Fruit fly (Drosophila melanogaster) whole organism, embryonic: ENCODE measurements around the gene MAGE.

Experiments used
- ATbp ChIP-seq: fragments of 200-800 bp; sonication (Bioruptor generic); optimal IDR thresholded peaks from 2 replicates; lab custom pipeline; 2017; ENCODE audit warnings: missing biosample characterization, mild to moderate bottlenecking, missing genetic modification characterization, missing genetic modification reagents
- Aef1 ChIP-seq: fragments of 200-800 bp; sonication (Bioruptor generic); IDR thresholded peaks from 3 replicates; pipeline ENCODE4 v1.3.6; 2022; ENCODE audit warnings: missing biosample characterization, missing genetic modification characterization
- Antp ChIP-seq: fragments of 200-800 bp; sonication (Bioruptor generic); optimal IDR thresholded peaks from 3 replicates; lab custom pipeline; 2016; ENCODE audit warnings: missing biosample characterization, missing genetic modification characterization
- Atf-2 ChIP-seq: fragments of 200-800 bp; sonication (Bioruptor generic); optimal IDR thresholded peaks from 2 replicates; lab custom pipeline; 2016; ENCODE audit warnings: missing biosample characterization, missing genetic modification characterization
- CG10209 ChIP-seq: fragments of 200-800 bp; sonication (Bioruptor generic); optimal IDR thresholded peaks from 3 replicates; lab custom pipeline; 2017; ENCODE audit warnings: missing biosample characterization, mild to moderate bottlenecking, missing genetic modification characterization, missing genetic modification reagents
- CG10267 ChIP-seq: fragments of 200-800 bp; sonication (Bioruptor generic); optimal IDR thresholded peaks from 2 replicates; lab custom pipeline; 2018; ENCODE audit warnings: missing biosample characterization, mild to moderate bottlenecking, missing genetic modification characterization, moderate library complexity
- CG10274 ChIP-seq: fragments of 200-800 bp; sonication (Bioruptor generic); optimal IDR thresholded peaks from 3 replicates; lab custom pipeline; 2017; ENCODE audit warnings: missing biosample characterization, mild to moderate bottlenecking, missing genetic modification characterization
- CG10654 ChIP-seq: fragments of 200-800 bp; sonication (Bioruptor generic); optimal IDR thresholded peaks from 2 replicates; lab custom pipeline; 2016; ENCODE audit warnings: missing biosample characterization, missing genetic modification characterization
- CG1602 ChIP-seq: fragments of 200-800 bp; sonication (Bioruptor generic); optimal IDR thresholded peaks from 3 replicates; lab custom pipeline; 2016; ENCODE audit warnings: missing biosample characterization, missing genetic modification characterization
- CG18262 ChIP-seq: fragments of 200-800 bp; optimal IDR thresholded peaks from 3 replicates; lab custom pipeline; 2019; ENCODE audit warnings: missing biosample characterization, mild to moderate bottlenecking, missing genetic modification characterization, moderate library complexity
- CG1832 ChIP-seq: fragments of 200-800 bp; sonication (Bioruptor generic); optimal IDR thresholded peaks from 2 replicates; lab custom pipeline; 2017; ENCODE audit warnings: missing biosample characterization, mild to moderate bottlenecking, missing genetic modification characterization, inconsistent platforms
- CG33213 ChIP-seq: fragments of 200-800 bp; sonication (Bioruptor generic); optimal IDR thresholded peaks from 3 replicates; lab custom pipeline; 2016; ENCODE audit warnings: missing biosample characterization, missing genetic modification characterization
- CG34422 ChIP-seq: fragments of 200-800 bp; sonication (Bioruptor generic); IDR thresholded peaks from 3 replicates; pipeline ENCODE4 v1.3.6; 2022; ENCODE audit warnings: missing biosample characterization, missing genetic modification characterization
- CG43689 ChIP-seq: fragments of 200-800 bp; sonication (Bioruptor generic); IDR thresholded peaks from 2 replicates; pipeline ENCODE4 v1.3.6; 2022; ENCODE audit warnings: missing biosample characterization, missing genetic modification characterization
- CG4854 ChIP-seq: fragments of 200-800 bp; sonication (Bioruptor generic); optimal IDR thresholded peaks from 2 replicates; lab custom pipeline; 2016; ENCODE audit warnings: missing biosample characterization, missing genetic modification characterization, inconsistent platforms
- CG6813 ChIP-seq: fragments of 200-800 bp; sonication (Bioruptor generic); optimal IDR thresholded peaks from 2 replicates; lab custom pipeline; 2017; ENCODE audit warnings: missing biosample characterization, missing genetic modification characterization, mild to moderate bottlenecking, moderate library complexity, missing genetic modification reagents
- CG7745 ChIP-seq: fragments of 200-800 bp; sonication (Bioruptor generic); optimal IDR thresholded peaks from 2 replicates; lab custom pipeline; 2018; ENCODE audit warnings: missing biosample characterization, mild to moderate bottlenecking, missing genetic modification characterization, moderate library complexity
- CG7963 ChIP-seq: fragments of 200-800 bp; sonication (Bioruptor generic); IDR thresholded peaks from 3 replicates; pipeline ENCODE4 v1.3.6; 2022; ENCODE audit warnings: missing biosample characterization, missing genetic modification characterization; ENCODE audit not compliant: partially characterized antibody
- CG7987 ChIP-seq: fragments of 200-800 bp; sonication (Bioruptor generic); optimal IDR thresholded peaks from 2 replicates; lab custom pipeline; 2018; ENCODE audit warnings: missing biosample characterization, mild to moderate bottlenecking, missing genetic modification characterization, moderate library complexity
- CG8290 ChIP-seq, 3 experiments: fragments of 200-800 bp; sonication (Bioruptor generic); optimal IDR thresholded peaks; 2 replicates each; lab custom pipeline; 2016 to 2019; ENCODE audit warnings: missing biosample characterization in 3 of 3, missing genetic modification characterization in 3 of 3, mild to moderate bottlenecking in 2 of 3, moderate library complexity in 1 of 3
- CG8359 ChIP-seq: fragments of 200-800 bp; sonication (Bioruptor generic); optimal IDR thresholded peaks from 2 replicates; lab custom pipeline; 2017; ENCODE audit warnings: missing biosample characterization, mild to moderate bottlenecking, missing genetic modification characterization, borderline replicate concordance
- CG9876 ChIP-seq: fragments of 200-800 bp; sonication (Bioruptor generic); optimal IDR thresholded peaks from 2 replicates; lab custom pipeline; 2016; ENCODE audit warnings: missing biosample characterization, missing genetic modification characterization
- Ets65A ChIP-seq: fragments of 200-800 bp; sonication (Bioruptor generic); peaks from one replicate; lab custom pipeline; 2016; ENCODE audit warnings: missing biosample characterization, missing genetic modification characterization
- H15 ChIP-seq: fragments of 200-800 bp; sonication (Bioruptor generic); IDR thresholded peaks from 3 replicates; pipeline ENCODE4 v1.3.6; 2022; ENCODE audit warnings: missing biosample characterization, missing genetic modification characterization
- HmgZ ChIP-seq: fragments of 200-800 bp; sonication (Bioruptor generic); optimal IDR thresholded peaks from 2 replicates; lab custom pipeline; 2018; ENCODE audit warnings: missing biosample characterization, mild to moderate bottlenecking, missing genetic modification characterization
- Mrtf ChIP-seq: fragments of 200-800 bp; sonication (Bioruptor generic); IDR thresholded peaks from 3 replicates; pipeline ENCODE4 v1.3.6; 2022; ENCODE audit warnings: missing biosample characterization, missing genetic modification characterization
- Pdp1 ChIP-seq, 2 experiments: fragments of 200-800 bp; sonication (Bioruptor generic); optimal IDR thresholded peaks; 3 replicates each; lab custom pipeline; 2016; ENCODE audit warnings: missing biosample characterization in 2 of 2, missing genetic modification characterization in 2 of 2, mild to moderate bottlenecking in 1 of 2, moderate library complexity in 1 of 2
- Ssrp ChIP-seq: fragments of 200-800 bp; sonication (Bioruptor generic); optimal IDR thresholded peaks from 2 replicates; lab custom pipeline; 2018; ENCODE audit warnings: missing biosample characterization, mild to moderate bottlenecking, missing genetic modification characterization, moderate library complexity
- TFAM ChIP-seq: fragments of 200-800 bp; sonication (Bioruptor generic); optimal IDR thresholded peaks from 2 replicates; lab custom pipeline; 2017; ENCODE audit warnings: missing biosample characterization, missing genetic modification characterization, inconsistent platforms
- Xrp1 ChIP-seq: fragments of 200-800 bp; sonication (Bioruptor generic); IDR thresholded peaks from 2 replicates; pipeline ENCODE4 v1.3.6; 2022; ENCODE audit warnings: missing biosample characterization, missing genetic modification characterization
- amos ChIP-seq: fragments of 200-800 bp; sonication (Bioruptor generic); IDR thresholded peaks from 2 replicates; pipeline ENCODE4 v1.3.6; 2022; ENCODE audit warnings: missing biosample characterization, missing genetic modification characterization; ENCODE audit not compliant: partially characterized antibody
- ase ChIP-seq: fragments of 200-800 bp; sonication (Bioruptor generic); IDR thresholded peaks from 3 replicates; pipeline ENCODE4 v1.3.6; 2022; ENCODE audit warnings: missing biosample characterization, missing genetic modification characterization
- cg ChIP-seq: fragments of 200-800 bp; sonication (Bioruptor generic); optimal IDR thresholded peaks from 3 replicates; lab custom pipeline; 2019; ENCODE audit warnings: missing biosample characterization, mild to moderate bottlenecking, missing genetic modification characterization, moderate library complexity
- chn ChIP-seq: fragments of 200-800 bp; sonication (Bioruptor generic); optimal IDR thresholded peaks from 2 replicates; lab custom pipeline; 2016; ENCODE audit warnings: missing biosample characterization, missing genetic modification characterization
- dmrt99B ChIP-seq: fragments of 200-800 bp; sonication (Bioruptor generic); optimal IDR thresholded peaks from 2 replicates; lab custom pipeline; 2018; ENCODE audit warnings: missing biosample characterization, mild to moderate bottlenecking, missing genetic modification characterization, moderate library complexity
- eve ChIP-seq, 2 experiments: fragments of >200 bp; optimal IDR thresholded peaks; 2 replicates each; lab custom pipeline; 2017; ENCODE audit warnings: missing biosample characterization in 2 of 2, missing genetic modification characterization in 2 of 2
- gem ChIP-seq: fragments of 200-800 bp; sonication (Bioruptor generic); optimal IDR thresholded peaks from 2 replicates; lab custom pipeline; 2019; ENCODE audit warnings: missing biosample characterization, mild to moderate bottlenecking, missing genetic modification characterization, moderate library complexity
- gfzf ChIP-seq: fragments of 200-800 bp; sonication (Bioruptor generic); optimal IDR thresholded peaks from 2 replicates; lab custom pipeline; 2016; ENCODE audit warnings: missing biosample characterization, mild to moderate bottlenecking, missing genetic modification characterization, moderate library complexity
- grn ChIP-seq: fragments of 200-800 bp; sonication (Bioruptor generic); optimal IDR thresholded peaks from 3 replicates; lab custom pipeline; 2017; ENCODE audit warnings: missing biosample characterization, missing genetic modification characterization
- gro ChIP-seq: fragments of 200-800 bp; sonication (Bioruptor generic); optimal IDR thresholded peaks from 2 replicates; lab custom pipeline; 2016; ENCODE audit warnings: missing biosample characterization, missing genetic modification characterization
- insv ChIP-seq, 2 experiments: fragments of 200-800 bp; sonication (Bioruptor generic); optimal IDR thresholded peaks; 3 replicates each; lab custom pipeline; 2016 to 2018; ENCODE audit warnings: missing biosample characterization in 2 of 2, missing genetic modification characterization in 2 of 2
- maf-S ChIP-seq: fragments of 200-800 bp; sonication (Bioruptor generic); optimal IDR thresholded peaks from 2 replicates; lab custom pipeline; 2016; ENCODE audit warnings: missing biosample characterization, missing genetic modification characterization
- mam ChIP-seq: fragments of 200-800 bp; sonication (Bioruptor generic); optimal IDR thresholded peaks from 3 replicates; lab custom pipeline; 2016; ENCODE audit warnings: missing biosample characterization, missing genetic modification characterization
- pros ChIP-seq: fragments of 200-800 bp; sonication (Bioruptor generic); optimal IDR thresholded peaks from 3 replicates; lab custom pipeline; 2019; ENCODE audit warnings: missing biosample characterization, mild to moderate bottlenecking, missing genetic modification characterization, moderate library complexity
- row ChIP-seq: fragments of 200-800 bp; sonication (Bioruptor generic); IDR thresholded peaks from 3 replicates; pipeline ENCODE4 v1.3.6; 2022; ENCODE audit warnings: missing biosample characterization, missing genetic modification characterization
- sr ChIP-seq: fragments of 200-800 bp; sonication (Bioruptor generic); IDR thresholded peaks from 3 replicates; pipeline ENCODE4 v1.3.6; 2022; ENCODE audit warnings: missing biosample characterization, missing genetic modification characterization
- tio ChIP-seq: fragments of 200-800 bp; sonication (Bioruptor generic); optimal IDR thresholded peaks from 2 replicates; lab custom pipeline; 2017; ENCODE audit warnings: missing biosample characterization, missing genetic modification characterization, inconsistent platforms
- wdn ChIP-seq: fragments of 200-800 bp; sonication (Bioruptor generic); IDR thresholded peaks from 2 replicates; pipeline ENCODE4 v1.3.6; 2022; ENCODE audit warnings: missing biosample characterization, missing genetic modification characterization

MAGE gene

dm6 chr3R:7144245-7144904 is 10.6 kb downstream of the MAGE start, which contains the start of the genes CG14610 and CG2656 (continued):
- TF ChIP-seq ATbp (GFP tag; lab: Kevin White, UChicago): peak; percentile 53
- no peak for TF ChIP-seq pros (GFP tag; lab: Kevin White, UChicago)
- TF ChIP-seq grn (GFP tag; lab: Kevin White, UChicago): no peak
- TF ChIP-seq sr (GFP tag; lab: Robert Waterston, UW): peak; percentile 23; the same call in 1 of the 3 replicates
- TF ChIP-seq CG7987 (GFP tag; lab: Kevin White, UChicago): peak; percentile 78
- TF ChIP-seq gem (tag; lab: Kevin White, UChicago): peak; percentile 70
- TF ChIP-seq CG10274: no peak
- TF ChIP-seq CG7963 (GFP tag; lab: Robert Waterston, UW): peak; percentile 49; the same call in 2 of the 3 replicates
- peak; percentile 99 for TF ChIP-seq Ets65A (GFP tag; lab: Kevin White, UChicago)
- TF ChIP-seq eve (GFP tag; optimal IDR thresholded peaks at IDR 0.05; lab: Kevin White, UChicago): no peak
- TF ChIP-seq CG43689 (GFP tag; lab: Robert Waterston, UW): no peak
- 0 out of 3 replicates have a peak, but pooled peaks have one; percentile 22 for TF ChIP-seq Mrtf (GFP tag; lab: Robert Waterston, UW)
- no peak for TF ChIP-seq TFAM (GFP tag; lab: Kevin White, UChicago)
- peak; percentile 80 for TF ChIP-seq CG1602 (GFP tag; lab: Kevin White, UChicago)
- TF ChIP-seq chn: peak; percentile 81
- TF ChIP-seq mam: peak; percentile 88
- TF ChIP-seq ase: no peak
- TF ChIP-seq Xrp1 (GFP tag; lab: Robert Waterston, UW): peak; percentile 73
- TF ChIP-seq Antp (GFP tag; lab: Kevin White, UChicago): peak; percentile 94
- peak; percentile 87 for TF ChIP-seq maf-S (GFP tag; lab: Kevin White, UChicago)
- no peak for TF ChIP-seq tio (GFP tag; lab: Kevin White, UChicago)
- TF ChIP-seq CG33213: peak; percentile 82
- TF ChIP-seq row (GFP tag; lab: Robert Waterston, UW): peak; percentile 48
- TF ChIP-seq CG4854 (GFP tag; lab: Kevin White, UChicago): peak; percentile 62
- peak; percentile 44 for TF ChIP-seq CG18262 (tag; lab: Kevin White, UChicago)
- TF ChIP-seq Aef1 (GFP tag; lab: Robert Waterston, UW): peak; percentile 38; the same call in 2 of the 3 replicates
- peak; percentile 48; the same call in 1 of the 3 replicates for TF ChIP-seq H15 (GFP tag; lab: Robert Waterston, UW)
- peak; percentile 36; the same call in 1 of the 3 replicates for TF ChIP-seq CG34422
- no peak for TF ChIP-seq CG8359 (GFP tag; lab: Kevin White, UChicago)
- TF ChIP-seq CG10267: peak; percentile 99
- peak; percentile 70 for TF ChIP-seq amos (GFP tag; lab: Robert Waterston, UW)
- peak; percentile 78 to 89 for TF ChIP-seq Pdp1 (GFP tag; optimal IDR thresholded peaks at IDR 0.05; lab: Kevin White, UChicago)
- peak; percentile 52 for TF ChIP-seq gfzf (GFP tag; lab: Kevin White, UChicago)
- peak; percentile 85 for TF ChIP-seq gro (GFP tag; lab: Kevin White, UChicago)
- peak; percentile 77 for TF ChIP-seq CG10654 (GFP tag; lab: Kevin White, UChicago)
- TF ChIP-seq CG7745 (tag; lab: Kevin White, UChicago): no peak
- no peak for TF ChIP-seq dmrt99B (tag; lab: Kevin White, UChicago)
- peak in 1 of 2 experiments; percentile 27 for TF ChIP-seq insv (GFP tag; optimal IDR thresholded peaks at IDR 0.05; lab: Kevin White, UChicago)
- TF ChIP-seq Atf-2 (GFP tag; lab: Kevin White, UChicago): peak; percentile 78
- no peak for TF ChIP-seq CG1832 (GFP tag; lab: Kevin White, UChicago)
- peak; percentile 60 for TF ChIP-seq CG10209 (GFP tag; lab: Kevin White, UChicago)
- peak; percentile 62 for TF ChIP-seq CG8290 (GFP tag; optimal IDR thresholded peaks at IDR 0.05; lab: Kevin White, UChicago)
- TF ChIP-seq CG8290 (tag; optimal IDR thresholded peaks at IDR 0.05; lab: Kevin White, UChicago): peak in 1 of 2 experiments; percentile 93
- peak; percentile 68 for TF ChIP-seq CG9876 (GFP tag; lab: Kevin White, UChicago)
- TF ChIP-seq Ssrp (tag; lab: Kevin White, UChicago): peak; percentile 27
- peak; percentile 90 for TF ChIP-seq HmgZ
- TF ChIP-seq wdn (GFP tag; lab: Robert Waterston, UW): 0 out of 2 replicates have a peak, but pooled peaks have one; percentile 44
- TF ChIP-seq cg (GFP tag; lab: Kevin White, UChicago): no peak
- TF ChIP-seq CG6813 (GFP tag; lab: Kevin White, UChicago): no peak
